Fruit fly (Drosophila melanogaster) whole organism, embryonic: ENCODE data around the gene par-6.

ENCODE experiments used
- Aef1 ChIP-seq: fragments of 200-800 bp; sonication (Bioruptor generic); IDR thresholded peaks from 3 replicates; pipeline ENCODE4 v1.3.6; 2022; ENCODE audit warnings: missing biosample characterization, missing genetic modification characterization
- CG10209 ChIP-seq: fragments of 200-800 bp; sonication (Bioruptor generic); optimal IDR thresholded peaks from 3 replicates; lab custom pipeline; 2017; ENCODE audit warnings: missing biosample characterization, mild to moderate bottlenecking, missing genetic modification characterization, missing genetic modification reagents
- CG11723 ChIP-seq: fragments of 200-800 bp; sonication (Bioruptor generic); optimal IDR thresholded peaks from 2 replicates; lab custom pipeline; 2017; ENCODE audit warnings: missing biosample characterization, mild to moderate bottlenecking, missing genetic modification characterization
- CG12744 ChIP-seq: fragments of 200-800 bp; sonication (Bioruptor generic); optimal IDR thresholded peaks from 2 replicates; lab custom pipeline; 2016; ENCODE audit warnings: missing biosample characterization, missing genetic modification characterization
- CG13775 ChIP-seq: fragments of 200-800 bp; sonication (Bioruptor generic); optimal IDR thresholded peaks from 3 replicates; lab custom pipeline; 2017; ENCODE audit warnings: missing biosample characterization, mild to moderate bottlenecking, missing genetic modification characterization
- CG1603 ChIP-seq: fragments of 200-800 bp; sonication (Bioruptor generic); optimal IDR thresholded peaks from 2 replicates; lab custom pipeline; 2019; ENCODE audit warnings: missing biosample characterization, mild to moderate bottlenecking, missing genetic modification characterization, moderate library complexity
- CG17359 ChIP-seq: fragments of 200-800 bp; sonication (Bioruptor generic); optimal IDR thresholded peaks from 3 replicates; lab custom pipeline; 2018; ENCODE audit warnings: missing biosample characterization, mild to moderate bottlenecking, missing genetic modification characterization, moderate library complexity
- CG17385 ChIP-seq: fragments of 200-800 bp; sonication (Bioruptor generic); optimal IDR thresholded peaks from 3 replicates; lab custom pipeline; 2018; ENCODE audit warnings: missing biosample characterization, mild to moderate bottlenecking, missing genetic modification characterization
- CG2712 ChIP-seq: fragments of 200-800 bp; optimal IDR thresholded peaks from 3 replicates; lab custom pipeline; 2019; ENCODE audit warnings: missing biosample characterization, mild to moderate bottlenecking, missing genetic modification characterization, moderate library complexity
- CG30403 ChIP-seq: fragments of 200-800 bp; sonication (Bioruptor generic); optimal IDR thresholded peaks from 3 replicates; lab custom pipeline; 2016; ENCODE audit warnings: missing biosample characterization, missing genetic modification characterization
- CG4360 ChIP-seq: fragments of 200-800 bp; sonication (Bioruptor generic); IDR thresholded peaks from 2 replicates; pipeline ENCODE4 v1.3.6; 2022; ENCODE audit warnings: missing biosample characterization, missing genetic modification characterization
- CG4854 ChIP-seq: fragments of 200-800 bp; sonication (Bioruptor generic); optimal IDR thresholded peaks from 2 replicates; lab custom pipeline; 2016; ENCODE audit warnings: missing biosample characterization, missing genetic modification characterization, inconsistent platforms
- CG6254 ChIP-seq: fragments of 200-800 bp; sonication (Bioruptor generic); optimal IDR thresholded peaks from 3 replicates; lab custom pipeline; 2017; ENCODE audit warnings: mild to moderate bottlenecking, missing biosample characterization, missing genetic modification reagents, missing genetic modification characterization
- CG6791 ChIP-seq: fragments of 200-800 bp; sonication (Bioruptor generic); IDR thresholded peaks from 3 replicates; pipeline ENCODE4 v1.3.6; 2022; ENCODE audit warnings: missing biosample characterization, missing genetic modification characterization; ENCODE audit not compliant: partially characterized antibody
- CG8924 ChIP-seq: fragments of 200-800 bp; optimal IDR thresholded peaks from 3 replicates; lab custom pipeline; 2019; ENCODE audit warnings: missing biosample characterization, mild to moderate bottlenecking, missing genetic modification characterization, moderate library complexity
- CG9932 ChIP-seq: fragments of 200-800 bp; sonication (Bioruptor generic); IDR thresholded peaks from 2 replicates; pipeline ENCODE4 v1.3.6; 2022; ENCODE audit warnings: missing biosample characterization, missing genetic modification characterization
- D ChIP-seq, 2 experiments: fragments of 200-800 bp in 1 of 2; fragments of >200 bp in 1 of 2; sonication (Bioruptor generic) in 1 of 2; optimal IDR thresholded peaks; 2 replicates in 1 of 2; 3 replicates in 1 of 2; lab custom pipeline; 2017; ENCODE audit warnings: mild to moderate bottlenecking in 1 of 2, missing biosample characterization in 1 of 2, missing genetic modification characterization in 1 of 2, missing genetic modification reagents in 1 of 2
- Deaf1 ChIP-seq: fragments of 200-800 bp; optimal IDR thresholded peaks from 3 replicates; lab custom pipeline; 2019; ENCODE audit warnings: missing biosample characterization, mild to moderate bottlenecking, missing genetic modification characterization, moderate library complexity
- HLH4C ChIP-seq: fragments of 200-800 bp; sonication (Bioruptor generic); IDR thresholded peaks from 3 replicates; pipeline ENCODE4 v1.3.6; 2022; ENCODE audit warnings: missing biosample characterization, missing genetic modification characterization; ENCODE audit not compliant: partially characterized antibody
- Hand ChIP-seq: fragments of 200-800 bp; sonication (Bioruptor generic); optimal IDR thresholded peaks from 2 replicates; lab custom pipeline; 2017; ENCODE audit warnings: mild to moderate bottlenecking, missing biosample characterization, missing genetic modification reagents, missing genetic modification characterization
- Jarid2 ChIP-seq: fragments of 200-800 bp; sonication (Bioruptor generic); optimal IDR thresholded peaks from 3 replicates; lab custom pipeline; 2017; ENCODE audit warnings: mild to moderate bottlenecking, missing biosample characterization, missing genetic modification reagents, missing genetic modification characterization
- Med ChIP-seq: fragments of 200-800 bp; sonication (Bioruptor generic); peaks from one replicate; lab custom pipeline; 2016; ENCODE audit warnings: missing biosample characterization, missing genetic modification characterization, mild to moderate bottlenecking, inconsistent platforms, moderate library complexity
- Pdp1 ChIP-seq, 2 experiments: fragments of 200-800 bp; sonication (Bioruptor generic); optimal IDR thresholded peaks; 3 replicates each; lab custom pipeline; 2016; ENCODE audit warnings: missing biosample characterization in 2 of 2, missing genetic modification characterization in 2 of 2, mild to moderate bottlenecking in 1 of 2, moderate library complexity in 1 of 2
- Rfx ChIP-seq: fragments of 200-800 bp; sonication (Bioruptor generic); IDR thresholded peaks from 2 replicates; pipeline ENCODE4 v1.3.6; 2022; ENCODE audit warnings: missing biosample characterization, missing genetic modification characterization
- Trl ChIP-seq, 3 experiments: fragments of >200 bp in 2 of 3; fragments of 200-800 bp in 1 of 3; sonication (Bioruptor generic) in 1 of 3; optimal IDR thresholded peaks; 2 replicates in 1 of 3; 3 replicates in 2 of 3; lab custom pipeline; 2016 to 2017; ENCODE audit warnings: missing biosample characterization in 1 of 3, missing genetic modification characterization in 1 of 3
- abd-A ChIP-seq: fragments of 200-800 bp; sonication (Bioruptor generic); optimal IDR thresholded peaks from 3 replicates; lab custom pipeline; 2019; ENCODE audit warnings: missing biosample characterization, mild to moderate bottlenecking, missing genetic modification characterization, moderate library complexity
- az2 ChIP-seq: fragments of 200-800 bp; sonication (Bioruptor generic); optimal IDR thresholded peaks from 3 replicates; lab custom pipeline; 2016; ENCODE audit warnings: missing biosample characterization, missing genetic modification characterization
- cg ChIP-seq: fragments of 200-800 bp; sonication (Bioruptor generic); optimal IDR thresholded peaks from 3 replicates; lab custom pipeline; 2019; ENCODE audit warnings: missing biosample characterization, mild to moderate bottlenecking, missing genetic modification characterization, moderate library complexity
- chinmo ChIP-seq: fragments of 200-800 bp; sonication (Bioruptor generic); IDR thresholded peaks from 4 replicates; pipeline ENCODE4 v1.3.6; 2022; ENCODE audit warnings: missing biosample characterization, missing genetic modification characterization; ENCODE audit not compliant: partially characterized antibody
- dmrt11E ChIP-seq: fragments of 200-800 bp; sonication (Bioruptor generic); optimal IDR thresholded peaks from 3 replicates; lab custom pipeline; 2018; ENCODE audit warnings: missing biosample characterization, mild to moderate bottlenecking, missing genetic modification characterization, moderate library complexity
- dmrt99B ChIP-seq: fragments of 200-800 bp; sonication (Bioruptor generic); optimal IDR thresholded peaks from 2 replicates; lab custom pipeline; 2018; ENCODE audit warnings: missing biosample characterization, mild to moderate bottlenecking, missing genetic modification characterization, moderate library complexity
- eve ChIP-seq, 2 experiments: fragments of >200 bp; optimal IDR thresholded peaks; 2 replicates each; lab custom pipeline; 2017; ENCODE audit warnings: missing biosample characterization in 2 of 2, missing genetic modification characterization in 2 of 2
- ham ChIP-seq: fragments of 200-800 bp; sonication (Bioruptor generic); IDR thresholded peaks from 2 replicates; pipeline ENCODE4 v1.3.6; 2022; ENCODE audit warnings: missing biosample characterization, missing genetic modification characterization
- hbn ChIP-seq: fragments of 200-800 bp; sonication (Bioruptor generic); IDR thresholded peaks from 2 replicates; pipeline ENCODE4 v1.3.6; 2022; ENCODE audit warnings: missing biosample characterization, missing genetic modification characterization; ENCODE audit not compliant: partially characterized antibody
- ind ChIP-seq: fragments of 200-800 bp; sonication (Bioruptor generic); optimal IDR thresholded peaks from 3 replicates; lab custom pipeline; 2016; ENCODE audit warnings: missing biosample characterization, missing genetic modification characterization
- nerfin-1 ChIP-seq: fragments of 200-800 bp; sonication (Bioruptor generic); optimal IDR thresholded peaks from 3 replicates; lab custom pipeline; 2019; ENCODE audit warnings: missing biosample characterization, mild to moderate bottlenecking, missing genetic modification characterization, moderate library complexity
- nom ChIP-seq: fragments of 200-800 bp; sonication (Bioruptor generic); optimal IDR thresholded peaks from 2 replicates; lab custom pipeline; 2017; ENCODE audit warnings: missing biosample characterization, missing genetic modification characterization, mild to moderate bottlenecking, moderate library complexity, missing genetic modification reagents
- onecut ChIP-seq: fragments of 200-800 bp; sonication (Bioruptor generic); IDR thresholded peaks from 2 replicates; pipeline ENCODE4 v1.3.6; 2022; ENCODE audit warnings: missing biosample characterization, missing genetic modification characterization
- pros ChIP-seq: fragments of 200-800 bp; sonication (Bioruptor generic); optimal IDR thresholded peaks from 3 replicates; lab custom pipeline; 2019; ENCODE audit warnings: missing biosample characterization, mild to moderate bottlenecking, missing genetic modification characterization, moderate library complexity
- sd ChIP-seq: fragments of 200-800 bp; sonication (Bioruptor generic); optimal IDR thresholded peaks from 3 replicates; lab custom pipeline; 2018; ENCODE audit warnings: missing biosample characterization, mild to moderate bottlenecking, missing genetic modification characterization, moderate library complexity
- sens ChIP-seq: fragments of 200-800 bp; sonication (Bioruptor generic); peaks from one replicate; lab custom pipeline; 2016; ENCODE audit warnings: missing biosample characterization, missing genetic modification characterization
- tll ChIP-seq, 2 experiments: fragments of 200-800 bp in 1 of 2; fragments of >200 bp in 1 of 2; sonication (Bioruptor generic) in 1 of 2; optimal IDR thresholded peaks; 2 replicates each; lab custom pipeline; 2017 to 2019; ENCODE audit warnings: missing biosample characterization in 2 of 2, missing genetic modification characterization in 2 of 2, mild to moderate bottlenecking in 1 of 2, moderate library complexity in 1 of 2
- trh ChIP-seq: fragments of 200-800 bp; sonication (Bioruptor generic); optimal IDR thresholded peaks from 2 replicates; lab custom pipeline; 2016; ENCODE audit warnings: missing biosample characterization, missing genetic modification characterization
- vvl ChIP-seq: fragments of 200-800 bp; sonication (Bioruptor generic); IDR thresholded peaks from 2 replicates; pipeline ENCODE4 v1.3.6; 2022; ENCODE audit warnings: missing biosample characterization, missing genetic modification characterization
- yki ChIP-seq: fragments of >200 bp; optimal IDR thresholded peaks from 3 replicates; lab custom pipeline; 2018

Gene par-6

dm6 chrX:17710273-17711085 lies 7.3 kb downstream of the par-6 start:
- peak; percentile 90; the same call in 3 of the 4 replicates for TF ChIP-seq chinmo (GFP tag; lab: Robert Waterston, UW)
- peak; percentile 12 for TF ChIP-seq nom
- TF ChIP-seq Trl (optimal IDR thresholded peaks at IDR 0.05; lab: Kevin White, UChicago), result peak; percentile 90 to 92
- no peak for TF ChIP-seq Trl (GFP tag; optimal IDR thresholded peaks at IDR 0.05; lab: Kevin White, UChicago)
- peak; percentile 16 for TF ChIP-seq Med (GFP tag; lab: Kevin White, UChicago)
- TF ChIP-seq CG6254, result no peak
- peak; percentile 93 for TF ChIP-seq CG4360
- peak in 1 of 2 experiments; percentile 1 for TF ChIP-seq Pdp1 (GFP tag; optimal IDR thresholded peaks at IDR 0.05; lab: Kevin White, UChicago)
- TF ChIP-seq cg (GFP tag; lab: Kevin White, UChicago), result peak; percentile 20
- peak; percentile 18 for TF ChIP-seq nerfin-1 (tag; lab: Kevin White, UChicago)
- TF ChIP-seq CG11723 (GFP tag; lab: Kevin White, UChicago), result no peak
- TF ChIP-seq trh (GFP tag; lab: Kevin White, UChicago), result no peak
- TF ChIP-seq HLH4C (GFP tag; lab: Robert Waterston, UW), result peak; percentile 40; the same call in 1 of the 3 replicates
- TF ChIP-seq eve (GFP tag; optimal IDR thresholded peaks at IDR 0.05; lab: Kevin White, UChicago), result peak in 1 of 2 experiments; percentile 85
- peak; percentile 94 for TF ChIP-seq abd-A
- peak; percentile 50; the same call in 1 of the 2 replicates for TF ChIP-seq vvl (GFP tag; lab: Robert Waterston, UW)
- peak; percentile 59 for TF ChIP-seq Jarid2 (GFP tag; lab: Kevin White, UChicago)
- TF ChIP-seq sens (GFP tag; lab: Kevin White, UChicago), result peak; percentile 83
- TF ChIP-seq Deaf1 (tag; lab: Kevin White, UChicago), result peak; percentile 47
- peak; percentile 70 for TF ChIP-seq yki (lab: Kevin White, UChicago)
- peak; percentile 37; the same call in 1 of the 2 replicates for TF ChIP-seq hbn
- peak; percentile 4 for TF ChIP-seq CG8924
- no peak for TF ChIP-seq ind (GFP tag; lab: Kevin White, UChicago)
- TF ChIP-seq CG6791 (GFP tag; lab: Robert Waterston, UW), result 0 out of 3 replicates have a peak, but pooled peaks have one; percentile 27
- no peak for TF ChIP-seq CG10209
- TF ChIP-seq onecut (GFP tag; lab: Robert Waterston, UW), result peak; percentile 98
- peak; percentile 41 for TF ChIP-seq pros (GFP tag; lab: Kevin White, UChicago)
- TF ChIP-seq, all 482 proteins: peak for 21

- TF ChIP-seq sd (peak; percentile 36), CG9932 (GFP tag; lab: Robert Waterston, UW) (0 out of 2 replicates have a peak, but pooled peaks have one; percentile 10), sens (GFP tag; lab: Kevin White, UChicago) (peak; percentile 21), CG13775 (peak; percentile 95), CG12744 (GFP tag; lab: Kevin White, UChicago) (no peak), Aef1 (GFP tag; lab: Robert Waterston, UW) (no peak), tll (GFP tag; optimal IDR thresholded peaks at IDR 0.05; lab: Kevin White, UChicago) (peak in 1 of 2 experiments; percentile 54)
These were observed 8.8 kb downstream of the par-6 start for dm6 chrX:17711916-17712315.

dm6 chrX:17712466-17712865 lies 9.3 kb downstream of the par-6 start:
- TF ChIP-seq ham, result no peak
- TF ChIP-seq CG1603 (tag; lab: Kevin White, UChicago), result peak; percentile 6
- no peak for TF ChIP-seq Rfx (GFP tag; lab: Robert Waterston, UW)
- peak; percentile 15 for TF ChIP-seq CG2712 (tag; lab: Kevin White, UChicago)
- TF ChIP-seq dmrt99B, result peak; percentile 17
- TF ChIP-seq dmrt11E, result peak; percentile 20
- no peak for TF ChIP-seq CG4854 (GFP tag; lab: Kevin White, UChicago)
- no peak for TF ChIP-seq onecut (GFP tag; lab: Robert Waterston, UW)
- TF ChIP-seq CG17359 (tag; lab: Kevin White, UChicago), result peak; percentile 17
- no peak for TF ChIP-seq D (optimal IDR thresholded peaks at IDR 0.05; lab: Kevin White, UChicago)
- TF ChIP-seq D (GFP tag; optimal IDR thresholded peaks at IDR 0.05; lab: Kevin White, UChicago), result peak; percentile 2
- TF ChIP-seq CG17385 (GFP tag; lab: Kevin White, UChicago), result peak; percentile 19
- TF ChIP-seq sens (GFP tag; lab: Kevin White, UChicago), result peak; percentile 70
- TF ChIP-seq CG30403 (GFP tag; lab: Kevin White, UChicago), result peak; percentile 22
- no peak for TF ChIP-seq Hand (GFP tag; lab: Kevin White, UChicago)
- peak; percentile 28 for TF ChIP-seq az2
